Worm (Caenorhabditis elegans): ENCODE data around the gene gap-2.

gap-2 gene

ce11 chrX:9565881-9566280 is 93.6 kb downstream of the gap-2 start, which contains the start of gene moc-5:
Gene moc-5, minus strand, starts transcription at chrX:9565981.
- TF ChIP-seq lin-39 (tag; optimal IDR thresholded peaks at IDR 0.05) = no peak
- TF ChIP-seq zag-1 (tag; optimal IDR thresholded peaks at IDR 0.05) = no peak
- no peak for TF ChIP-seq ama-1 (optimal IDR thresholded peaks at IDR 0.05)
- TF ChIP-seq nhr-23 (tag; optimal IDR thresholded peaks at IDR 0.05) = no peak
- no peak for TF ChIP-seq elt-3 (tag; optimal IDR thresholded peaks at IDR 0.05)
- TF ChIP-seq skn-1 (tag; optimal IDR thresholded peaks at IDR 0.05) = no peak
